Fruit fly (Drosophila melanogaster): ENCODE results near the gene CG33500.

CG33500 gene

DNA sequence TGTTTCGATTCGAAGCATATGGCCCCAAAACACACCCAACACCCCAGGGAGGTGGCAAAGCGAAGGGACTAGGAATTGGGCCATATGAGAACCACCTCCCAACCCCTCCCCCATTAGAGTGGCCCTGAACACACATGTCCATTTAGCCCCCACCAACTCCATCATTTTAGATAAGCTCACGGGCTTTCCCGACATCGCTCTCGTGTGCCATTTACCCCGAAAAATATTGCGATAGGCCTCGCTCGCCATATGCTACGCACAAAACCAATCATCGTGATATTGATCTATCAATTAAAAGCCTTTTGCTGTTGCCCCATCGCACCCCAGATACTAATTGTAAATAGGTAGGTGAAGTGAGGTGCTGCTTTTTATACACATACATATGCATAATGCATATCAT lies 21.9 kb downstream of the CG33500 start (continued):
- no peak for TF ChIP-seq sr (GFP tag; IDR thresholded peaks at IDR 0.05)
- TF ChIP-seq CG13775 (GFP tag; optimal IDR thresholded peaks at IDR 0.05) = no peak
- TF ChIP-seq Dp (GFP tag; optimal IDR thresholded peaks at IDR 0.05) = no peak
- peak; percentile 62 for TF ChIP-seq twi (tag; optimal IDR thresholded peaks at IDR 0.05)
- no peak for TF ChIP-seq CG6272 (GFP tag; IDR thresholded peaks at IDR 0.05)
- TF ChIP-seq oc (tag; optimal IDR thresholded peaks at IDR 0.05) = no peak
- no peak for TF ChIP-seq NC2β (GFP tag; optimal IDR thresholded peaks at IDR 0.05)
- TF ChIP-seq so (GFP tag; IDR thresholded peaks at IDR 0.05) = peak; percentile 7; the same call in 1 of the 3 replicates
- no peak for TF ChIP-seq CG1603 (tag; optimal IDR thresholded peaks at IDR 0.05)
- TF ChIP-seq HHEX (GFP tag; optimal IDR thresholded peaks at IDR 0.05) = no peak
- no peak for TF ChIP-seq peb (GFP tag; IDR thresholded peaks at IDR 0.05)
- peak; percentile 37 for TF ChIP-seq lab (GFP tag; optimal IDR thresholded peaks at IDR 0.05)
- TF ChIP-seq scrt (GFP tag; optimal IDR thresholded peaks at IDR 0.05) = no peak
- TF ChIP-seq exex (tag; optimal IDR thresholded peaks at IDR 0.05) = peak; percentile 87
- no peak for TF ChIP-seq pfk (GFP tag; optimal IDR thresholded peaks at IDR 0.05)
- TF ChIP-seq grn (GFP tag; optimal IDR thresholded peaks at IDR 0.05) = peak; percentile 90
- peak; percentile 15 for TF ChIP-seq CG13894 (tag; optimal IDR thresholded peaks at IDR 0.05)
- TF ChIP-seq mirr (GFP tag; optimal IDR thresholded peaks at IDR 0.05) = peak; percentile 90
- TF ChIP-seq CG12769 (tag; optimal IDR thresholded peaks at IDR 0.05) = peak; percentile 62
- no peak for TF ChIP-seq fu2 (GFP tag; optimal IDR thresholded peaks at IDR 0.05)
- TF ChIP-seq nerfin-1 (tag; optimal IDR thresholded peaks at IDR 0.05) = no peak
- TF ChIP-seq fru (optimal IDR thresholded peaks at IDR 0.05) = no peak
- TF ChIP-seq CG2678 (tag; optimal IDR thresholded peaks at IDR 0.05) = no peak
- TF ChIP-seq tll (GFP tag; optimal IDR thresholded peaks at IDR 0.05) = no peak
- TF ChIP-seq CG9932 (GFP tag; IDR thresholded peaks at IDR 0.05) = no peak
- no peak for TF ChIP-seq CG11247 (GFP tag; IDR thresholded peaks at IDR 0.05)
- TF ChIP-seq Lim3 (GFP tag; IDR thresholded peaks at IDR 0.05) = peak; percentile 40; the same call in 1 of the 2 replicates
- no peak for TF ChIP-seq Nf-YA (GFP tag; IDR thresholded peaks at IDR 0.05)
- TF ChIP-seq jing (GFP tag; optimal IDR thresholded peaks at IDR 0.05) = no peak
- TF ChIP-seq CG2116 (GFP tag; optimal IDR thresholded peaks at IDR 0.05) = no peak
- TF ChIP-seq CG7987 (GFP tag; optimal IDR thresholded peaks at IDR 0.05) = no peak
- TF ChIP-seq fd102C (GFP tag; optimal IDR thresholded peaks at IDR 0.05) = no peak
- TF ChIP-seq C15 (GFP tag; IDR thresholded peaks at IDR 0.05) = no peak

DNA sequence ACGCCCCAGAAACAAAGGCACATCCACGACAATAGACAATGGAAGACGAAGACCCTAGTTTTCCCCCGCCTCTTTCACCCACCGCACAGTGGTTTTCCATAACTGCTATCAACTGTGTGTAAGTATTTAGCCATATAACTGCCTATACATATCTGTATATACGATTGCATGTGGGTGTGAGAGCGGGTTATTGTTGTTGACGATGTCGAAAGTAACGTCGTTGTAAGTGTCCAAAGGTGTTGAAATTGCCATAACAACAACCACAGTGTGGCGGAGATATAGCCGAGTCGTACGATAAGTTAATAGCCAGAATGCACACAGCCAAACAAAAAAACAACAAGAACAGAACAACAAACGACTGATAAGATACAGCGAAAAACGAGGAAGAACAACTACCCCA lies 22.9 kb downstream of the CG33500 start:
- TF ChIP-seq Neu2 (GFP tag; optimal IDR thresholded peaks at IDR 0.05; ENCODE audit: borderline replicate concordance) (no peak), Gug (GFP tag; IDR thresholded peaks at IDR 0.05) (no peak), sens-2 (GFP tag; IDR thresholded peaks at IDR 0.05) (no peak), GATAe (GFP tag; conservative IDR thresholded peaks at IDR 0.05) (peak; percentile 84), Meics (GFP tag; optimal IDR thresholded peaks at IDR 0.05) (no peak), CG7839 (tag; optimal IDR thresholded peaks at IDR 0.05) (no peak), sens (GFP tag) (no peak), HmgZ (tag; optimal IDR thresholded peaks at IDR 0.05) (no peak), Kr (GFP tag; optimal IDR thresholded peaks at IDR 0.05) (no peak), kni (GFP tag; optimal IDR thresholded peaks at IDR 0.05) (no peak), Mrtf (GFP tag; IDR thresholded peaks at IDR 0.05) (0 out of 3 replicates have a peak, but pooled peaks have one; percentile 8), CG17359 (tag; optimal IDR thresholded peaks at IDR 0.05) (peak; percentile 12), exex (tag; optimal IDR thresholded peaks at IDR 0.05) (peak; percentile 51), chinmo (GFP tag; IDR thresholded peaks at IDR 0.05; ENCODE audit: partially characterized antibody) (0 out of 4 replicates have a peak, but pooled peaks have one; percentile 16), cg (GFP tag; optimal IDR thresholded peaks at IDR 0.05) (peak; percentile 25), crol (GFP tag; IDR thresholded peaks at IDR 0.05) (no peak), Rx (GFP tag; IDR thresholded peaks at IDR 0.05) (no peak), ATbp (GFP tag; optimal IDR thresholded peaks at IDR 0.05) (peak; percentile 36), slbo (GFP tag; IDR thresholded peaks at IDR 0.05) (0 out of 2 replicates have a peak, but pooled peaks have one; percentile 14), fd64A (GFP tag; optimal IDR thresholded peaks at IDR 0.05) (peak; percentile 3), CG30431 (GFP tag; optimal IDR thresholded peaks at IDR 0.05) (no peak)

Measured in whole organism, embryonic.